Fruit fly (Drosophila melanogaster): ENCODE results near the gene ND-42.

DNA sequence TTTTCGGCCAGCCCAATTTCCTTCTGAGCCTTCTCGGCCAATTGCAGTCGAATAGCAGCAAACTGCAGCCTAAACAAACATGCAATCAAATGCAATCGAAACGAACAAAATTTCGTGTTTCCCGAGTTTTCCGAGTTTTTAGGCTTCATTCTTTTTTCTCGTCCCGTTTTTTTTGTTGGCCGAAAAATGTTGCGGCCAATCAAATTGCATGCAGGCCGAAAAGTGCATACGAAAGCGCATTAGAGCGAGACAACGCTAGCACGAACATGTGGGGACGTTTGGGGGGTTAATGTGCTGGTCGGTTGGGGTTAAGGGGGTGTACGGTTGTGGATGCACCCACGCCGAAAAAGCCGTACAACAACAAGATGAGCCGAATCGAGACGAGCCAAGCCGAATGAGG, 37.7 kb upstream of the ND-42 start:
- TF ChIP-seq CG15011 (GFP tag; optimal IDR thresholded peaks at IDR 0.05), result no peak
- TF ChIP-seq tgo (GFP tag; IDR thresholded peaks at IDR 0.05), result no peak
- TF ChIP-seq Sox100B (GFP tag; optimal IDR thresholded peaks at IDR 0.05), result no peak
- TF ChIP-seq PHDP (tag; optimal IDR thresholded peaks at IDR 0.05), result no peak
- no peak for TF ChIP-seq ci (GFP tag; IDR thresholded peaks at IDR 0.05)
- no peak for TF ChIP-seq Awh (GFP tag; IDR thresholded peaks at IDR 0.05)
- TF ChIP-seq NfI (GFP tag; optimal IDR thresholded peaks at IDR 0.05), result no peak
- no peak for TF ChIP-seq pnt (GFP tag; optimal IDR thresholded peaks at IDR 0.05)
- TF ChIP-seq Hr78 (GFP tag; optimal IDR thresholded peaks at IDR 0.05), result no peak
- no peak for TF ChIP-seq nerfin-1 (tag; optimal IDR thresholded peaks at IDR 0.05)
- no peak for TF ChIP-seq CG3407 (GFP tag; optimal IDR thresholded peaks at IDR 0.05)
- TF ChIP-seq CG7928 (GFP tag; optimal IDR thresholded peaks at IDR 0.05), result no peak

All from whole organism, embryonic.